Fruit fly (Drosophila melanogaster) ovary, adult (tissue): ENCODE results near the gene sstn.

Experiments
- CG17801 ChIP-seq: fragments of 200-800 bp; optimal IDR thresholded peaks from 2 replicates; lab custom pipeline; 2019; ENCODE audit warnings: missing biosample characterization, mild to moderate bottlenecking, missing genetic modification characterization, moderate library complexity; ENCODE audit not compliant: partially characterized antibody

sstn gene

DNA sequence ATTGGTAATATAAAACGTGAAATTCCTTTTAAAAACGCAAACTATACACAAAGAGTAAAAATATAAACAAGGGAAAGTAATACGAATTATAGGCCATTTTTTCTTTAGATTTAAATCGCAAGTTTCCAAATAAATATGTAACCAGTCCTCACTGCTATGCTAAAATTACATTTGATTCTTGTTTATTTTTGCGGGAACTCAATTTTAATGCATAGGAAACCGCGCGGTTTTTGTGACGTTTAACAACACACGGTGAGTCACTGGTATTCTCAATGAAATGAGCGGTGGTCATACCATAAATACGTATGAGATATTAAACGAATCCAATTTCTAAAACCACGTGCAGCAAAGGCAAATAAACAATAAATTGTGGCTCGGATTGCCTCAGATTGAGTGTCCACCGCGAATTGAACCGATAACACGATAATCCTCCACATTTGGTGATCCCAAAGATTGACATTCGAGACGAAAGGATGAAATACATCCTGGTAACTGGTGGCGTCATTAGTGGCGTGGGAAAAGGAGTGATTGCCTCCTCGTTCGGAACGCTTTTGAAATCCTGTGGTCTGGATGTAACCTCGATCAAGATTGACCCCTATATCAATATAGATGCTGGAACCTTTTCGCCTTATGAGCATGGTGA lies 3.5 kb upstream of the sstn start, which contains the start of gene Ctps:
TSS of gene Ctps (plus strand) at position 37 of the 643 bp plus-strand sequence.
- TF ChIP-seq CG17801 (GFP tag; lab: Kevin White, UChicago): no peak

DNA sequence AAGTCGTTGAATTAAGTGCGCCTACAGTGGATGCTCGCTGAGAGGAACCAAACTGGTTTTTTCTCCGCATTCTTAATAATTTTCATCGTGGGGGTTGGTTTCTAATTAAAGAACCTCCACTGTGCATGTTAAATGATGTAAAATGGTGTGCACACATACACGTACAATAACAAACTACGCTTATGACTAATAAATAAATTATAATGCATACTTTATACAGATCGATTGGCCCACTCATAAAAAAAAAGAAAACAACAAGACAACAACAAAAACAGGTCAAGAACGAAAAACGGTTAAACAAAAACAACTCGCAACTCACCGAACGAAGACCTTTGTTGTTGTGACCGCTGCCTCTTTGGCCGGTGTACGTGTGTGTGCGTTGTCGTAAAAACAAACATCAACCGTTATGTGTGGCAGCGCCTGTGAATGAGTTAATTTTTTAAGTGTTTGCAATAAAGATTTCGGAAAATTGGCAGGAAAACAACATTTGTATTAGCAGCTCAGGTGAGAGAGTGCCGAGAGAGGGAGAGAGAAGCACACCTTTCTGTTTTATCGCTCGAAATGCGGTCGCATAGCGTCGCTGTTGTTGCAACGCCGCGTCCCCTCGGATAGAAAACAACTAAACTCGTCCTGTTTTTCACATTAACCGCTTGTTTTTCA lies 460 bp downstream of the sstn start:
- peak; percentile 44 for TF ChIP-seq CG17801 (GFP tag; lab: Kevin White, UChicago)

DNA sequence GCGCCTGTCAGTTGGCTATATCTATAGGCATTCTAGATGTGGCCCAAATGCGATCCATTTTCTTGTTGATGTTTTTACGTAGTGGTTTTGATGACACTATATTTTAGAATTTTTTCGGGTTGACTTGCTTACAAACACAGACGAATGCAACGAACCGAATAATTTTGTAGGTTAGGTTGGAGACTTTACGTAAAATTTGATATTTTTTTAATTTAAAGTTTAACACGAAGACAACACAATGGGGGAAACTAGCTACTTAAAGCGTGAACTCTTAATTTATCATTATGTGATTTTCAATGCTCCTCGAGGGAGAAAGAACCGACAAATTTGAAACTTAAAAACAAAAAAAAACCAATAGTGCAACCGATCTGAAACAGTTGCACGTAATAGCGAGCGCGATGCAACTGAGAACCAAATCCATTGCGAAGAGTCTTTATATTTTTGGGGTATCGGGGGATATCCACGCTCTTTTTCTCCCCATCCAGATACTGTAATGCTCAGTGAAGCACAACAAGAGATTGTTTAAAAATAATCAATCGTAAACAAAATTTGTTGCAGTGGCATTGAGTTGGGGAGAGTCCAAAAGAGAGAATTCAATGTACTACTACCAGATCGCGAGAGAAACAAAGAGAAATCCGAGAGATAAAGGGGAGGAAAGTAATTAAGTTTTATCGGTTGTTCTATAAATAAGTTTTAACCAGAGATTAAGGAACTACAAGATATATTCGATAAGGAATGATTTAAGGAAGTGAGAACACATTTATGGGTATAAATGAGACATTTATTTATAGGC lies 4.4 kb downstream of the sstn start:
- TF ChIP-seq CG17801 (GFP tag; lab: Kevin White, UChicago): no peak

DNA sequence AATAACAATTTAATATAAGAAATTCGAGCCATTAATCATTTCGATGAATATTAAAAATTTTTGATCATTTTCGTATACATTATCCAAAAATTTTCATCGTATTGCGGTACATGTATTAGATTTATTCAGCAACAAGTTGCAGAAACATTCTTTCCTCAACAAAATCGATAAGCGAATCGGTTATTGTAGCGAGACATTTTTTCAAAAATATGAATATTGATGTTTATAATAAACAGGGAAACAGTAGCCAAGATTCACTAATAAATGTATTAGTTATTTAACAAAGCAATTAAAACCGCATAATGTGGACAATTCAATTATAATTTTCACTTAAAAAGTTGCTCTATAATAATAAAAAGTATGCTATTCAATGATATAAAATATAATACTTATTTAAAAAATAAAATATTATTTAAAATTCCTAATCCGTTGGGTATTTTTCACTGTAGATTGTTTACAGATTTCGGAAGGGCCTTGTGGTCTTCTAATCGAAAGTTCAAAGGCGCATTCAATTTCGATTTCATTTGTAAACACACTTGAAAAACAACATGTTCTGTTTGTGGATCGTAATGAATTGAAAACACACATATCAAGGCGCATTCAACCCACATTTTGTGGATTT lies 5.3 kb downstream of the sstn start:
- no peak for TF ChIP-seq CG17801 (GFP tag; lab: Kevin White, UChicago)

DNA sequence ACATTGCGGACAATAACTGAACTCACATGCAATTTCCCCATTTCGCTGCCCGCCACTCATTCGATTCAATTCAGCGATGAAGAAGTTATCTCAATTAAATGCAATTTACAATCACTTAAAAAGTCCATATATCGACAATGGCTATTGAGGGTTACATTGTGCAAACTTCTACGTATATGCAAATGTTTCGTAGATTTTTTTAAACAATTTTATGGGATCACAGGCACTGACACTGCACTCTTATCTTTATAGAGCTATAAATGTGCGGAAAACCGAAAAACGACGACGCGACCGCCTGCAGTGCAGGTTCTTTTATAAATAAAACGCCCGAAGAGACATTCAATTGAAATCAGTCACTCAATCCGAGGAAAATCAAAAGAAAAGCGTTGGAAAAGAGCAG lies 6.2 kb downstream of the sstn start:
- no peak for TF ChIP-seq CG17801 (GFP tag; lab: Kevin White, UChicago)

DNA sequence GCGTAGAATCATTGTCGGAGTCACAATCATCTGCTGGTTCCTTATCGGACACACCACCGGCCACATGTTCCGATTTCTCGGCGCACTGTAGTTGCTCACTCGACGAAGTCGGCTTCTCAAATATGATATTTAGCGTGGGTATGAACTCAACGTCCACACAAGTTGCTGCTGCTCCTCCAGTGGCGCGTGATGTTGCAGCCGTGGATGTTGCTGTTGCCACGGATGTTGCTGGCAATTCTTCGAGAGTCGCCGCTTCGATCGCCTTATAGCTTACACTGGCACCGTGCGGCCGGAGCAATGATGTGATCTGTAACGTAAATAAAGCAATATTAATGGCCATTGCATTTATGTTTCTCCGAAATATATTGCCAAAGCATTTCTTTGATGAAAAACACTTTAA lies 10.2 kb downstream of the sstn start:
- TF ChIP-seq CG17801 (GFP tag; lab: Kevin White, UChicago): no peak

DNA sequence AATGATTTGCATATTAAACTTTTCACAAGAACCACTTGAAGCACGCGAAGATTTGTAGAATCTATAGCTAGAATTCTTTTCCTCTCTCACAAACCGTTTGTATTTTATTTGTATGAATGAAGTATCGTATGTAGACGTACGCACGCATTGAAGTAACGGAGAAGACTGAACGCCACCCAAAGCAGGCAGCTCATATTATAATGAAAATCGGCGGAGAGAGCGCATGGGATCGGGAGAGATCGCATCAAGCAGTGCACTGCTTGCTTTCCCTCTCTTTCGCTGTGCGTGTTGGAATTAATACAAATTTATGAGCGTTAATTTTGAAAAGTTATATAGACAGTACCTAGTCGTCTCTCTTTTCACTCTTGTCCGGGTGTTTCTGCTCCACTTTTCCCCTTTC lies 15.2 kb downstream of the sstn start:
- no peak for TF ChIP-seq CG17801 (GFP tag; lab: Kevin White, UChicago)

DNA sequence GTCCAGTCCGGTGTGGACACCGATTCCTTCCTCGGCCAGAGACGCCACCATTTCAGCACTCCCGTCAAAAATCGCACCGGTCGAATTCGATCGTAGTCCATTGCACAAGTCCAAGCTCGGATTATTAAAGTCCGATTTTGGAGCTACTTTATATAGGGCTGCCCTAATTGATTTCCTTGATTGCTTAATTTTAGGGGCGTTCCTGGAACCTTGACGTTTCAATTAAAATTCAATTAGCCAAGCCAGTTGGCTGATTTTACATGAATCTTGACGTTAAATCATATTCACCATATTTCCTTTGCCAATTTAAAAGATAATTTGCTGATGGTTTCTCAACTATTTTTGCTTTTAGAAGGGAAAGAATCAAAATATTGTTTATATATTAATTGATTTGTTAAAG lies 16.2 kb downstream of the sstn start, which contains the start of gene Or71a:
TSS of gene Or71a (minus strand) at position 101 of the 400 bp plus-strand sequence.
- no peak for TF ChIP-seq CG17801 (GFP tag; lab: Kevin White, UChicago)

DNA sequence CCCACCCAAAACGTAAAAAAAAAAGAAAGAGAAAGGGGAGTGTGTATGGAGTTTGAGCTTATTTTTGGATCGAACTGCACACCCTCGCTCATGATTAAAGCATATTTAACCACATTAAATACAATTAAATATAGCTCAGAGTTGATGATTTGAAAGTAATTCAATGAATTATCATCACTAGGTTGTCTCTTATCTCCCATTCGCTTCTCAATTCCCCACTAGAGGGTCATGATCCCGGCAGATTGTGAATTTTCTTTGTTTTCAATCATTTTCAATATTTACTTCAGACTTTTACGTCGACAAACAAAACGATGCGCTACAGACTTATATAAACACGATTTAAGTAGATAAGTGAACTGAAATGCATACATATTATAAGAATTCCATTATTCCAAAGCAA lies 18.1 kb downstream of the sstn start:
- TF ChIP-seq CG17801 (GFP tag; lab: Kevin White, UChicago): no peak

DNA sequence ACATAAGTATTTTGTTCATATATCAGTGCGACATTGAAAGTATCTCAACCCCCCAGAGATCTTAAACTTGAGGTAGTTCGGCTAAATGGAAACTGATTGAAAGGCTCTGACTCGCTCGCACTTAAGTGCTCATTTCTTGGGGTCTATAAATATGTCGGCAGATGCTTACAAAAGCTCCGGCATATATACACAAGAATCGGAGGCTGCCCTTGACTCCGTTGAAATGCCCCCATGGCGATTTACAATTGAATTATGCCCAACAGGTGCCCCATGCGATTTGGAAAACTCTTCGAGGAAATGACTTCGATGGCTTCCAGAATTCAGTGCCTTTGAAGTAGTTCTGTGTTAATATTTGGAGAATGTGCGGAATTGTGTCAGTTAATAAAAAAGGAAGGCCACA lies 20.8 kb downstream of the sstn start:
- TF ChIP-seq CG17801 (GFP tag; lab: Kevin White, UChicago): no peak

DNA sequence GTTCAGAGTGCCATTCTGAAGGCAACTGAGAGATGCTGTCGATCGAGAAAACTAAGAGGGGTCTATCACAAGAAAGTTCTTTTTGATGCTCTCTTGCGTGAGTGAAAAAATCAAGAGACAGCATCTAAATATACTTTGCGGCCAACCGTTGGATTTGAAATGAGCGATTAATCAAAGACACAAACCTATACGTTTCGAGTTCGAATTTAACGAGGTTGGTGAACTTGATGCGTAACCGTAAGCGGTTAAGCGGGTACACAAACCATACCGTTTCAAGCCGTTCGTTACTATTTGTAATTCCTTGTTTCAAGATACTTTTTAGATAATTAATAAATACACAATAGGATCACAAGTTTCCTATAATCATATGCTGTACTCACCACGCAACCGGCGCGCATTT lies 22.4 kb downstream of the sstn start:
- TF ChIP-seq CG17801 (GFP tag; lab: Kevin White, UChicago): no peak

DNA sequence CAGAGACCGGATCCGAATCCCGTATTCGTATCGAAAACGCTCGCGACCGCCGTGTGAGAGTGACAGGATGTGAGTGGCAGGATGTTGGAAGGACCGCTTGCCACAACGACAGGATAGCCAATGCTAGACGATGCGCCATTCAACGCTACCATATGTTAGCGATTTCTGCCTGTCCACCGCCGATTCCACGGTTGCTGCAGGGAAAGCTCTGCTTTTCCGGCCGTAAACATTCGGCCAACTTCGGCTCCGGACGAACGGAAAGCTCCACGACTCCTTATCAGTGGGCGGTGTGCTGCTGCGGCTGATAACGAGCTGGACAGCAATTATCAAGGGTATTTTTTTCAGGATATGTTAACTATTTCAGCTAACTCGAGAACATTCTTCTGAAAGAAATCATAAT lies 29.6 kb downstream of the sstn start, which contains the start of gene Sytbeta:
TSS of gene Sytbeta (minus strand) at position 101 of the 400 bp plus-strand sequence.
- no peak for TF ChIP-seq CG17801 (GFP tag; lab: Kevin White, UChicago)

DNA sequence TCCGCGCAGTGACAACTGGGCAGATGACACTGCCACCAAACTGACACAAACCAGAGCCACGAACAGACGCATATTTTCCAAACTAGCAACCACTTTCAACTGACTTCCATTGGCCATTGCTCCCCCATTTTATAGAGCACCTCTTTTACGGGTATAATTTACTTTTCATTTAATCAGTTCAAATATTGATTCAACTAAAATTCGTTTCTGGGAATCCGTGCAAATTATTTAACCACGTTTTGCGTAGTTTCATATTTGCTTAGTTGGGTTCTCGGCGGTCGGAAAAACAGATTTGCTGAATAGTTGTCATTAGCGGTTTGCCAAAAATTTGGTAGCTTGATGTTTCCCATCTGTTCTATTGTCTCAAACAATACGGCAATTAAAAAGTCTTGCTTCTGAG lies 32.9 kb downstream of the sstn start, which contains the start of gene CG13460:
TSS of gene CG13460 (minus strand) at position 101 of the 400 bp plus-strand sequence.
- TF ChIP-seq CG17801 (GFP tag; lab: Kevin White, UChicago): no peak

DNA sequence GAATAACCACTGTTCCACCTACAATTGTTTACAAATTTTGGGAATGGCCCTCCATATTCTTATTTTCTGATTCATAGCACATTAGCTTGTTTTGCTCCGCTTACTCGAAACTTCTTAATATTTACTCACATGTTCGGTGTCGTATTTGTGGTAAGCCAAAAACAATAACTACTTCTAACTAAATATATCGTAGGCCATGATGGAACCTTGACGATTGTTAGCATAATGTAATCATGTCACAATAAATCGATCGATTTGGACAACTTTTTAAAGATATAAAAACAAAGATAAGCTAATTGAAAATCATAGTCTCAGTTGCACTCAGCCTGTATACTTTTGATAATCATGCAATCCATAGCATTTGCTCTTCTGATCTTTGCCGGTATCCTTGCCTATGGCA lies 40.0 kb downstream of the sstn start, which contains the start of gene EAChm:
TSS of gene EAChm (plus strand) at position 301 of the 400 bp plus-strand sequence.
- no peak for TF ChIP-seq CG17801 (GFP tag; lab: Kevin White, UChicago)

DNA sequence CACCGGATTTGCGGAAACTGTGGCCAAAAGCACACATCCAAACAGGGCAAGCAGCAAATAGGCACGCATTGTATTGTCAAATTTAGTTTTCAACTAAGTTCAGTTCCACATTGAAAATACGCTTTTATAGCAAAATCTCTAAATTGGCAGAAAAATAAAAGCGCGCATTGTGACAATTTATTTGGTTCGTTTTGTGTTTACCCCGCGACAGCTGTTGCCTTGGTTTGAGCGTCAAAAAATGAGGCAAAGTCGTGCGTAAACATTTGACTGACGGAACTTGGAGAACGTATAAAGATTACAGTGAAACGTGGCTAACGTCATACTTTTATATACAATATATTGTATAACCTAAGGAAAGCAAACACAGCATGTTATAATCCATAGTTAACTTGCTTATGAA lies 40.5 kb downstream of the sstn start, which contains the start of gene CG18649:
TSS of gene CG18649 (minus strand) at position 101 of the 400 bp plus-strand sequence.
- no peak for TF ChIP-seq CG17801 (GFP tag; lab: Kevin White, UChicago)
